Fruit fly (Drosophila melanogaster): ENCODE measurements around the gene knk.
A peak's percentile ranks its signal among the peaks of the same experiment; 100 is the strongest.

Gene knk

dm6 chr3R:10095765-10096164 lies 29.7 kb downstream of the knk start:
- TF ChIP-seq lab (GFP tag; optimal IDR thresholded peaks at IDR 0.05) (peak; percentile 14), Doc2 (GFP tag; IDR thresholded peaks at IDR 0.05) (no peak), CG34376 (GFP tag; optimal IDR thresholded peaks at IDR 0.05) (peak; percentile 24), ara (GFP tag; IDR thresholded peaks at IDR 0.05) (no peak), HmgZ (tag; optimal IDR thresholded peaks at IDR 0.05) (no peak), D19A (tag; optimal IDR thresholded peaks at IDR 0.05) (no peak), jumu (GFP tag; optimal IDR thresholded peaks at IDR 0.05) (no peak), cwo (GFP tag; optimal IDR thresholded peaks at IDR 0.05) (peak; percentile 54), CG3281 (GFP tag; optimal IDR thresholded peaks at IDR 0.05) (peak; percentile 0), Pdp1 (GFP tag; optimal IDR thresholded peaks at IDR 0.05) (peak in 1 of 2 experiments; percentile 19), ci (GFP tag; IDR thresholded peaks at IDR 0.05) (0 out of 3 replicates have a peak, but pooled peaks have one; percentile 24)

dm6 chr3R:10095052-10095451 lies 30.4 kb downstream of the knk start:
- TF ChIP-seq CG13296 (GFP tag; optimal IDR thresholded peaks at IDR 0.05) (no peak), Pdp1 (GFP tag; optimal IDR thresholded peaks at IDR 0.05) (peak in 1 of 2 experiments; percentile 8), CG34422 (GFP tag; IDR thresholded peaks at IDR 0.05) (no peak), Med (GFP tag) (peak; percentile 48), cg (GFP tag; optimal IDR thresholded peaks at IDR 0.05) (peak; percentile 25), sr (GFP tag; IDR thresholded peaks at IDR 0.05) (peak; percentile 95), Hey (tag; optimal IDR thresholded peaks at IDR 0.05) (no peak), CG3847 (GFP tag; IDR thresholded peaks at IDR 0.05) (0 out of 2 replicates have a peak, but pooled peaks have one; percentile 8), chinmo (GFP tag; IDR thresholded peaks at IDR 0.05; ENCODE audit: partially characterized antibody) (0 out of 4 replicates have a peak, but pooled peaks have one; percentile 13), CG4360 (GFP tag; IDR thresholded peaks at IDR 0.05) (no peak), C15 (GFP tag; IDR thresholded peaks at IDR 0.05) (no peak), CG8388 (GFP tag; optimal IDR thresholded peaks at IDR 0.05) (no peak)

dm6 chr3R:10093252-10094030 lies 32.0 kb downstream of the knk start:
- TF ChIP-seq Elba2 (GFP tag; optimal IDR thresholded peaks at IDR 0.05) (no peak), CG12104 (GFP tag; optimal IDR thresholded peaks at IDR 0.05) (no peak), sd (tag; optimal IDR thresholded peaks at IDR 0.05) (peak; percentile 20), Hr39 (optimal IDR thresholded peaks at IDR 0.05) (no peak), sr (GFP tag; IDR thresholded peaks at IDR 0.05) (no peak), Bteb2 (GFP tag; optimal IDR thresholded peaks at IDR 0.05) (no peak), abd-A (tag; optimal IDR thresholded peaks at IDR 0.05) (no peak), unpg (GFP tag; optimal IDR thresholded peaks at IDR 0.05) (peak; percentile 19), unc-4 (GFP tag; IDR thresholded peaks at IDR 0.05; ENCODE audit: partially characterized antibody) (no peak), lilli (GFP tag; optimal IDR thresholded peaks at IDR 0.05) (no peak), CG3281 (GFP tag; optimal IDR thresholded peaks at IDR 0.05) (peak; percentile 39), gcm (GFP tag; optimal IDR thresholded peaks at IDR 0.05) (no peak), odd (GFP tag; optimal IDR thresholded peaks at IDR 0.05) (no peak), Hr78 (GFP tag; optimal IDR thresholded peaks at IDR 0.05) (peak in 1 of 2 experiments; percentile 40), chm (GFP tag; IDR thresholded peaks at IDR 0.05) (peak; percentile 31; the same call in 1 of the 2 replicates), Deaf1 (tag; optimal IDR thresholded peaks at IDR 0.05) (peak; percentile 55), CG6272 (GFP tag; IDR thresholded peaks at IDR 0.05) (no peak), oc (tag; optimal IDR thresholded peaks at IDR 0.05) (peak; percentile 14), CG30403 (GFP tag; optimal IDR thresholded peaks at IDR 0.05) (no peak), Max (GFP tag; optimal IDR thresholded peaks at IDR 0.05) (no peak), CG3065 (GFP tag; optimal IDR thresholded peaks at IDR 0.05) (no peak), sna (GFP tag; IDR thresholded peaks at IDR 0.05; ENCODE audit: partially characterized antibody) (0 out of 2 replicates have a peak, but pooled peaks have one; percentile 19), lov (optimal IDR thresholded peaks at IDR 0.05) (no peak), lov (GFP tag; IDR thresholded peaks at IDR 0.05) (0 out of 3 replicates have a peak, but pooled peaks have one; percentile 21), Meics (GFP tag; optimal IDR thresholded peaks at IDR 0.05) (peak; percentile 5), zf30C (GFP tag; optimal IDR thresholded peaks at IDR 0.05) (no peak), sens (GFP tag) (no peak)

Data from whole organism, embryonic.